Worm (Caenorhabditis elegans) whole organism, L4 larva: Measurements from ENCODE around the gene rpl-18.

ENCODE experiments used
- hlh-30 ChIP-seq: sonication (generic microtip); optimal IDR thresholded peaks from 2 replicates; lab custom pipeline; 2017; ENCODE audit warnings: antibody characterized with exemption, mild to moderate bottlenecking, missing genetic modification characterization, missing compliant biosample characterization; ENCODE audit not compliant: insufficient read depth
- madf-9 ChIP-seq: fragments of 200-800 bp; sonication (Bioruptor generic); conservative IDR thresholded peaks from 2 replicates; pipeline ENCODE4 v1.3.6; 2022; ENCODE audit warnings: missing genetic modification reagents, missing genetic modification characterization, missing compliant biosample characterization
- zfp-3 ChIP-seq: fragments of 200-800 bp; sonication (Bioruptor generic); conservative IDR thresholded peaks from 2 replicates; pipeline ENCODE4 v1.3.6; 2022; ENCODE audit warnings: missing genetic modification reagents, missing genetic modification characterization, missing compliant biosample characterization

- TF ChIP-seq zfp-3 (GFP tag; lab: Robert Waterston, UW) (no peak), madf-9 (GFP tag; lab: Robert Waterston, UW) (no peak), hlh-30 (tag; lab: Kevin White, UChicago) (no peak)
Measured at ce11 chrIV:13782319-13782718, 4.7 kb downstream of the rpl-18 start.
